Fruit fly (Drosophila melanogaster) Kc167 (cell line): ENCODE data around the gene CG15515.

Experiments
- Myc ChIP-seq: fragments of >200 bp; optimal IDR thresholded peaks from 2 replicates; lab custom pipeline; 2017; ENCODE audit warnings: missing external identifiers
- Sin3A ChIP-seq: fragments of >200 bp; optimal IDR thresholded peaks from 2 replicates; lab custom pipeline; 2018; ENCODE audit warnings: missing external identifiers
- h ChIP-seq: fragments of >200 bp; optimal IDR thresholded peaks from 3 replicates; lab custom pipeline; 2018; ENCODE audit warnings: missing external identifiers
- insv ChIP-seq: fragments of >200 bp; optimal IDR thresholded peaks from 3 replicates; lab custom pipeline; 2018; ENCODE audit warnings: missing external identifiers
- psq ChIP-seq: fragments of >200 bp; optimal IDR thresholded peaks from 2 replicates; lab custom pipeline; 2017; ENCODE audit warnings: missing external identifiers
- ttk ChIP-seq: sonication (Bioruptor generic); optimal IDR thresholded peaks from 2 replicates; lab custom pipeline; 2017; ENCODE audit warnings: missing external identifiers

Gene CG15515

DNA sequence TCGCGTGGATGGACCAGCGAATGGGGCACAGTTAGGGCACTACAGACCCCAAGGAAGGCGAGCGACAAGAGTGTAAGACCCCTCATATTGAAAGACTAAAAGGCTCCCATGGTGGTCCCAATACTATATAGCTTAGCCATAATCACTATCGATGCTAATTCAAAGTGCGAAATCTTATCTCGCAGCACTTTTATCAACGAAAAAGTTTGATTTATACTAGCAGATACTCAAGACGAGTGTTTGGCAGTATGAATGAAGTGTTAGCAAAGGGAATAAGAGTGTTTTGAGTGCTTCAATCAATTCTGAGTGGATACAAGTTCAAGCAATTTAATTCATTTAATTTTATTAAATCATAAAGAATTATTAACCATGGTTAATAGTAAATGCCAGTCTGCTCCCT is 20.8 kb downstream of the CG15515 start, which contains the start of gene Jon99Ci:
TSS of gene Jon99Ci (minus strand) at position 101 of the 400 bp plus-strand sequence.
- TF ChIP-seq Myc (no peak), Sin3A (lab: Kevin White, UChicago) (no peak), ttk (no peak), psq (lab: Kevin White, UChicago) (no peak), h (lab: Kevin White, UChicago) (no peak), insv (lab: Kevin White, UChicago) (no peak)

DNA sequence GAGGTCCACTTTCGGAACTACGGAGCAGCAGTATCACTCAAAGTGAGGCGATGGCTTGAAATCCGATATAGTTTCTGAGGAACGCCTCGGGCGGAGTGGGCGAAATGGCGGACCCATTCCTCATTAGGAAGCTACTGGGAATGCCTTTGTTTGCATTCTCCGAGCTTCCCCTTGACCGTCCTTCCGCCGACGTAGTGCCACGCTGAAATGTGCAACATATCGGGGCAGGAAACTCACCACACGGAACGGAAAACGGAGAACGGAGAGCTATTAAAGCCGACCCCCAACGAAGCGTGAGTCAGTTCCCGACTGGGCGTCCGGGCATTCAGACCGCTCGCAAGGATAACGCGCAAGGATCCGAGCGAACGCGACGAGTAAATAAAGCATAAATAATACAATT is 21.7 kb downstream of the CG15515 start, which contains the start of gene CG15522:
TSS of gene CG15522 (plus strand) at position 301 of the 400 bp plus-strand sequence.
- TF ChIP-seq Myc, result no peak
- no peak for TF ChIP-seq h (lab: Kevin White, UChicago)
- TF ChIP-seq Sin3A (lab: Kevin White, UChicago), result no peak
- TF ChIP-seq ttk, result no peak
- no peak for TF ChIP-seq insv (lab: Kevin White, UChicago)

DNA sequence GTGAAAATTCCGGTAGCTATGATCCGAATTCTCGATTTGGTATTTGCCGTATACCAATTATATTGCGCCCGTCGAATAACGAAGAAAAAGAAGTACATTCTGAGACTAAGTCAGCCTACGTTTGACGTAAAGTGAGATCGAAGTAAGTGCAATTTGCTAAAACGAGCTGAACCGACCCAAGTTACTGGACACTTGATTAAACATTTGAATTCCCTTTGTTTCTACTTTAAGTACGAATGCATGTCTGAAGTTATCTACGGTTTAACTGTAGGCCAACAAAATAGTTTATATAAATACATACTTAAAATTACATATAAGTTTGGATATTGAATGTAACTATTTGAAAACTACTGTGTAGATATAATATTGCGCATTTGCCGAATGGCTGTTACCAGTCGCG is 25.0 kb downstream of the CG15515 start, which contains the start of gene alpha-Man-Ic:
TSS of gene alpha-Man-Ic (minus strand) at position 101 of the 400 bp plus-strand sequence.
- TF ChIP-seq insv (lab: Kevin White, UChicago) (no peak), psq (lab: Kevin White, UChicago) (no peak), Sin3A (lab: Kevin White, UChicago) (no peak), h (lab: Kevin White, UChicago) (no peak), Myc (no peak), ttk (no peak)

DNA sequence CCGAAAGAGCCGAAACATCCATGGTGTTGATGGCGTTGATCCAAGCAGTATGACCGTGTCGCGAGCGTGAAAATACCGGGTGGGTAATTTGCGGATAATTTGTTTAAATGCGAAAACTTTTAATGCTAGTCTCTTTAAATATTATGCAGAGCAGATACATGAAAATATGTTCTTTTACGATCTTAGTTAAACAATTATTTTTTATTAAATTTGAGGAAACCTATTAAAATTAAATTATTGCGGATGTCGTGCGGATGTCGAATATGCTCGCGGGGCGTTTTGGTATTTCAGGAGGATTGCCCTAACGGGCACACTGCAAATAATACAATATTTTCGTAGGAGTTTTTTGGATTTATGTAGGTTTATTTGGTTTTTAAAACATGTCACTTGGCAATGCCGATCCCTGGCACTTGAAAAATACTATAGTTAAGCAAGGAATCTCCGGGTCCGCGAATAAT is 27.8 kb downstream of the CG15515 start, which contains the start of the genes Cog7, CG42557 and CG42558:
TSS of gene Cog7 (minus strand) at position 51 of the 458 bp plus-strand sequence.
TSS of gene CG42557 (plus strand) at position 281 of the 458 bp plus-strand sequence.
TSS of gene CG42558 (plus strand) at position 281 of the 458 bp plus-strand sequence.
- TF ChIP-seq Myc (no peak), h (lab: Kevin White, UChicago) (no peak), Sin3A (lab: Kevin White, UChicago) (no peak), insv (lab: Kevin White, UChicago) (no peak), psq (lab: Kevin White, UChicago) (no peak), ttk (no peak)

DNA sequence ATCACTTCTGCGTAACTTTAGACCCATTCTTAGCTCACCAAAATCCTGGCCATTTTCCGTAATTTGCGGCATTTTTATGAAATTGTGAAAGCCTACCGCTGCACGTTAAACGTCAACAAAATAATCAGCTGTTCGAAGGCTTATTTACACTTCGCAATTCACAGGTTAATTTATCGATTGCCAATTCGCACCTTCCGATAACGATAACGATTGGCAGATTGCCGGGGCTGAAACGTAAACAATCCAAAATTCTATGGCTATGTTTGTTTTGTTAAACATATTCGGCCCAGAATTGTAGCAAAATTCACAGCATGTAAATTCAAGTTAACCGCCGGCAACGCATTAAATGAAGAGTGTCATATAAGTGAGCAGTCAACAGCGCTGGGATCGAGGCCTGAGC is 30.5 kb downstream of the CG15515 start, which contains the start of the genes eIF2Balpha and Vps13B:
TSS of gene eIF2Balpha (minus strand) at position 133 of the 400 bp plus-strand sequence.
TSS of gene Vps13B (plus strand) at position 223 of the 400 bp plus-strand sequence.
- TF ChIP-seq Myc (no peak), ttk (no peak), psq (lab: Kevin White, UChicago) (no peak), h (lab: Kevin White, UChicago) (no peak), Sin3A (lab: Kevin White, UChicago) (no peak), insv (lab: Kevin White, UChicago) (no peak)
